Worm (Caenorhabditis elegans): ENCODE results near the gene hda-1.
A peak's percentile ranks its signal among the peaks of the same experiment; 100 is the strongest.

The hda-1 gene

ce11 chrV:14499074-14499864 is 25.9 kb upstream of the hda-1 start:
- TF ChIP-seq nhr-28 (tag; optimal IDR thresholded peaks at IDR 0.05) = no peak
- TF ChIP-seq cnd-1 (tag; optimal IDR thresholded peaks at IDR 0.05) = no peak
- peak; percentile 23 for TF ChIP-seq drap-1 (GFP tag; optimal IDR thresholded peaks at IDR 0.05)

- peak; percentile 15 for TF ChIP-seq ces-1 (GFP tag; optimal IDR thresholded peaks at IDR 0.05)
- TF ChIP-seq elt-1 (tag; optimal IDR thresholded peaks at IDR 0.05; ENCODE audit: borderline replicate concordance, insufficient read depth) = no peak
Measured at ce11 chrV:14500554-14500953, 24.6 kb upstream of the hda-1 start.

DNA sequence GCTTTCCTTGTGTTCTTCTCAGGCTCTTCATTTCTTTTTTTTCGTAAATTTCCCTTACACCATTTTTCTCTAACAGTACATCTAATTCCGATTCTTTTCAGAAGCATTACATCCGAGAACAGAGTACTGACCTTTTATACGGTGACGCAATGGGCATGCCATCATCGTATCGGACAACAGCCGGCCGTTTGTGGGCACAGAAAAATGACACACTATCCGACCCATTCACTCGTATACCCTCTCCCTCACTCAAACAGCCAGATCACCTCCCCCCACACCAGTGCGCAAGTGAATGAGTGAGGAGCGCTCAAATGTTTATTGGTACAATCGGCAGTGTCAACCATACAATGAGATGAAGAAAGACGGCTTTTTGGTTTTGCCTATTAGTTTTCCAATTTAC is 24.1 kb upstream of the hda-1 start, which contains the start of gene R02D5.24:
Gene R02D5.24, plus strand, starts transcription at position 205 of the 400 bp plus-strand sequence.
- no peak for TF ChIP-seq flh-1 (GFP tag; optimal IDR thresholded peaks at IDR 0.05)
- TF ChIP-seq sptf-1 (tag; optimal IDR thresholded peaks at IDR 0.05) = peak; percentile 32
- TF ChIP-seq pha-4 (tag; optimal IDR thresholded peaks at IDR 0.05) = no peak
- peak; percentile 81 for TF ChIP-seq zip-8 (tag; optimal IDR thresholded peaks at IDR 0.05)
- TF ChIP-seq cnd-1 (tag; optimal IDR thresholded peaks at IDR 0.05) = peak; percentile 56
- no peak for TF ChIP-seq nhr-76 (tag; optimal IDR thresholded peaks at IDR 0.05)
- peak; percentile 99 for TF ChIP-seq nhr-2 (tag; optimal IDR thresholded peaks at IDR 0.05)
- TF ChIP-seq drap-1 (GFP tag; optimal IDR thresholded peaks at IDR 0.05) = peak; percentile 73
- TF ChIP-seq hlh-1 (tag; optimal IDR thresholded peaks at IDR 0.05) = peak; percentile 10

- TF ChIP-seq unc-62 (GFP tag; optimal IDR thresholded peaks at IDR 0.05) (no peak), ceh-43 (GFP tag; optimal IDR thresholded peaks at IDR 0.05) (no peak), ceh-39 (tag; optimal IDR thresholded peaks at IDR 0.05) (no peak), ham-2 (GFP tag; optimal IDR thresholded peaks at IDR 0.05) (no peak), bed-3 (GFP tag; optimal IDR thresholded peaks at IDR 0.05) (no peak), unc-39 (tag; optimal IDR thresholded peaks at IDR 0.05) (no peak), mls-2 (tag; optimal IDR thresholded peaks at IDR 0.05) (no peak), mab-5 (tag; optimal IDR thresholded peaks at IDR 0.05) (no peak), pha-4 (tag; optimal IDR thresholded peaks at IDR 0.05) (no peak), tbx-8 (GFP tag; optimal IDR thresholded peaks at IDR 0.05) (no peak)
Measured at ce11 chrV:14503065-14503464, 22.1 kb upstream of the hda-1 start.

DNA sequence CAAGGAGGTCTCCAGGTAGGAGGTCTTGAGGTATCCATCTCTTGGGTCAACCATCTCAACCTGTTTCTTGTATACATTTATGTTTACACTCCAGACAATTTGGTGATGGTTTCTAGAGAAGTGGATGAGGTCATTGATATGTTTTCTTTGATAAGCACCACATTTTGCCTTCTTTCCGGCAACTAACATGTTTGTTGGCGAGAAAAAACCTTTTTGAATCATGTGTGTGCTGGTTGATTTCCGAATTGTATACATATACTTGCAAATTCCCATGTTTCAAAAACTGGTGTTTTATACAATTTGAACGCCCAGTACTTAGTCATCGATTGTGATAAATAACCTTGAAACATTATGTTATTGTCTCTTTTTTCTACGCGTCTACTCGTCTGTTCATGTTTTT is 21.1 kb upstream of the hda-1 start:
- no peak for TF ChIP-seq elt-3 (tag; optimal IDR thresholded peaks at IDR 0.05)
- TF ChIP-seq nhr-76 (tag; optimal IDR thresholded peaks at IDR 0.05) = no peak
- TF ChIP-seq unc-39 (tag; optimal IDR thresholded peaks at IDR 0.05) = no peak
- TF ChIP-seq ceh-39 (tag; optimal IDR thresholded peaks at IDR 0.05) = no peak
- no peak for TF ChIP-seq lin-13 (tag; optimal IDR thresholded peaks at IDR 0.05)
- TF ChIP-seq nhr-12 (tag; optimal IDR thresholded peaks at IDR 0.05) = no peak
- TF ChIP-seq elt-1 (tag; optimal IDR thresholded peaks at IDR 0.05; ENCODE audit: borderline replicate concordance, insufficient read depth) = no peak
- no peak for TF ChIP-seq drap-1 (GFP tag; optimal IDR thresholded peaks at IDR 0.05)
- TF ChIP-seq ceh-43 (GFP tag; optimal IDR thresholded peaks at IDR 0.05) = no peak
- TF ChIP-seq sptf-1 (tag; optimal IDR thresholded peaks at IDR 0.05) = no peak
- TF ChIP-seq mls-2 (tag; optimal IDR thresholded peaks at IDR 0.05) = no peak
- TF ChIP-seq ham-2 (GFP tag; optimal IDR thresholded peaks at IDR 0.05) = no peak

ce11 chrV:14504774-14505173 is 20.4 kb upstream of the hda-1 start:
- TF ChIP-seq M03D4.4 (tag; optimal IDR thresholded peaks at IDR 0.05) = peak; percentile 29
- peak; percentile 66 for TF ChIP-seq drap-1 (GFP tag; optimal IDR thresholded peaks at IDR 0.05)
- TF ChIP-seq nhr-28 (tag; optimal IDR thresholded peaks at IDR 0.05) = no peak

DNA sequence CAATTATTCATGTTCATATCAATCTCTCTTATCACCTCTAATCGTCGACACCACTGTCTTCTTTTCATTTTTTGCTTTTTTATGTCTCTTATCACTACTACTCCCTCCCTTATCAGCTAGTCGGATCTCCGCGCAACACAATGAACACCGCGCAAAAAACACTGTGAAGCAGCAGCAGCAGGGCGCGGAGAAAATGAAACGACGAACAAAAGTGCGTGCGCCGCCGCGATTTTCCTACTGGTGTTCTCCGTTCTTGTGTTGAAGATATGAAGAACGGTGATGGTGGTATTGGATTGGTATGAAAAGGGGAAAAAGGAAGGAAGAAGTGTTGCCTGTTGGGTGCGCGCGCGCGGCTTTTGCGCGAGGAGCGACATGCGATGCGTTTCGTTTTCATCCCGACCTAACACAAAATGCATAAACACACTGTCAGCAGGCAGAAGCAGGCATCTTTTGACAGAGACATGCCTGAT is 19.4 kb upstream of the hda-1 start:
- peak; percentile 92 for TF ChIP-seq elt-1 (tag; optimal IDR thresholded peaks at IDR 0.05; ENCODE audit: borderline replicate concordance, insufficient read depth)
- TF ChIP-seq unc-62 (GFP tag; optimal IDR thresholded peaks at IDR 0.05) = no peak
- TF ChIP-seq elt-3 (tag; optimal IDR thresholded peaks at IDR 0.05) = peak; percentile 14
- no peak for TF ChIP-seq ces-1 (GFP tag; optimal IDR thresholded peaks at IDR 0.05)
- TF ChIP-seq ceh-43 (GFP tag; optimal IDR thresholded peaks at IDR 0.05) = no peak
- peak; percentile 95 for TF ChIP-seq ham-2 (GFP tag; optimal IDR thresholded peaks at IDR 0.05)
- peak; percentile 62 for TF ChIP-seq drap-1 (GFP tag; optimal IDR thresholded peaks at IDR 0.05)
- TF ChIP-seq lsy-2 (tag; optimal IDR thresholded peaks at IDR 0.05) = no peak
- no peak for TF ChIP-seq mep-1 (tag; optimal IDR thresholded peaks at IDR 0.05)
- peak; percentile 30 for TF ChIP-seq sptf-1 (tag; optimal IDR thresholded peaks at IDR 0.05)
- TF ChIP-seq cnd-1 (tag; optimal IDR thresholded peaks at IDR 0.05) = peak; percentile 15
- TF ChIP-seq nhr-28 (tag; optimal IDR thresholded peaks at IDR 0.05) = no peak
- TF ChIP-seq sem-2 (GFP tag; optimal IDR thresholded peaks at IDR 0.05) = peak; percentile 7
- TF ChIP-seq ceh-39 (tag; optimal IDR thresholded peaks at IDR 0.05) = no peak
- no peak for TF ChIP-seq blmp-1 (tag; optimal IDR thresholded peaks at IDR 0.05)
- no peak for TF ChIP-seq M03D4.4 (tag; optimal IDR thresholded peaks at IDR 0.05)
- no peak for TF ChIP-seq mab-5 (tag; optimal IDR thresholded peaks at IDR 0.05)
- TF ChIP-seq nhr-237 (tag; optimal IDR thresholded peaks at IDR 0.05) = no peak
- no peak for TF ChIP-seq unc-39 (tag; optimal IDR thresholded peaks at IDR 0.05)
